Fruit fly (Drosophila melanogaster) whole organism, embryonic: ENCODE data around the gene FIG4.

Experiments used
- Atf-2 ChIP-seq: fragments of 200-800 bp; sonication (Bioruptor generic); optimal IDR thresholded peaks from 2 replicates; lab custom pipeline; 2016; ENCODE audit warnings: missing biosample characterization, missing genetic modification characterization
- Atf6 ChIP-seq: fragments of 200-800 bp; sonication (Bioruptor generic); IDR thresholded peaks from 2 replicates; pipeline ENCODE4 v1.3.6; 2022; ENCODE audit warnings: missing biosample characterization, missing genetic modification characterization
- BEAF-32 ChIP-seq: fragments of 200-800 bp; sonication (Bioruptor generic); optimal IDR thresholded peaks from 3 replicates; lab custom pipeline; 2017; ENCODE audit warnings: missing biosample characterization, missing genetic modification characterization, mild to moderate bottlenecking, moderate library complexity, missing genetic modification reagents
- CG1024 ChIP-seq: fragments of 200-800 bp; sonication (Bioruptor generic); IDR thresholded peaks from 2 replicates; pipeline ENCODE4 v1.3.6; 2022; ENCODE audit warnings: missing biosample characterization, missing genetic modification characterization
- CG11247 ChIP-seq: fragments of 200-800 bp; sonication (Bioruptor generic); IDR thresholded peaks from 2 replicates; pipeline ENCODE4 v1.3.6; 2022; ENCODE audit warnings: missing biosample characterization, missing genetic modification characterization
- CG11560 ChIP-seq: fragments of 200-800 bp; sonication (Bioruptor generic); IDR thresholded peaks from 3 replicates; pipeline ENCODE4 v1.3.6; 2022; ENCODE audit warnings: missing biosample characterization, missing genetic modification characterization
- CG12659 ChIP-seq: fragments of 200-800 bp; sonication (Bioruptor generic); optimal IDR thresholded peaks from 3 replicates; lab custom pipeline; 2017; ENCODE audit warnings: mild to moderate bottlenecking, missing biosample characterization, missing genetic modification reagents, missing genetic modification characterization
- CG12942 ChIP-seq: fragments of 200-800 bp; sonication (Bioruptor generic); optimal IDR thresholded peaks from 3 replicates; lab custom pipeline; 2016; ENCODE audit warnings: missing biosample characterization, missing genetic modification characterization
- CG14441 ChIP-seq: fragments of 200-800 bp; sonication (Bioruptor generic); IDR thresholded peaks from 2 replicates; pipeline ENCODE4 v1.3.6; 2022; ENCODE audit warnings: missing biosample characterization, missing genetic modification characterization
- CG14710 ChIP-seq: fragments of 200-800 bp; sonication (Bioruptor generic); optimal IDR thresholded peaks from 3 replicates; lab custom pipeline; 2019; ENCODE audit warnings: missing biosample characterization, mild to moderate bottlenecking, missing genetic modification characterization, moderate library complexity
- CG14860 ChIP-seq: fragments of 200-800 bp; sonication (Bioruptor generic); IDR thresholded peaks from 3 replicates; pipeline ENCODE4 v1.3.6; 2022; ENCODE audit warnings: missing biosample characterization, missing genetic modification characterization; ENCODE audit not compliant: partially characterized antibody
- CG15269 ChIP-seq: fragments of 200-800 bp; sonication (Bioruptor generic); optimal IDR thresholded peaks from 2 replicates; lab custom pipeline; 2018; ENCODE audit warnings: missing biosample characterization, mild to moderate bottlenecking, missing genetic modification characterization, moderate library complexity
- CG2116 ChIP-seq: fragments of 200-800 bp; sonication (Bioruptor generic); optimal IDR thresholded peaks from 3 replicates; lab custom pipeline; 2018; ENCODE audit warnings: missing biosample characterization, mild to moderate bottlenecking, missing genetic modification characterization
- CG2889 ChIP-seq: fragments of 200-800 bp; sonication (Bioruptor generic); IDR thresholded peaks from 3 replicates; pipeline ENCODE4 v1.3.6; 2022; ENCODE audit warnings: missing biosample characterization, missing genetic modification characterization
- CG33213 ChIP-seq: fragments of 200-800 bp; sonication (Bioruptor generic); optimal IDR thresholded peaks from 3 replicates; lab custom pipeline; 2016; ENCODE audit warnings: missing biosample characterization, missing genetic modification characterization
- CG6175 ChIP-seq: fragments of 200-800 bp; sonication (Bioruptor generic); IDR thresholded peaks from 3 replicates; pipeline ENCODE4 v1.3.6; 2022; ENCODE audit warnings: missing biosample characterization, missing genetic modification characterization
- CG8944 ChIP-seq: fragments of 200-800 bp; sonication (Bioruptor generic); optimal IDR thresholded peaks from 3 replicates; lab custom pipeline; 2016; ENCODE audit warnings: missing biosample characterization, missing genetic modification characterization
- CHES-1-like ChIP-seq: fragments of 200-800 bp; sonication (Bioruptor generic); optimal IDR thresholded peaks from 2 replicates; lab custom pipeline; 2016; ENCODE audit warnings: missing biosample characterization, missing genetic modification characterization
- CkIIα-i1 ChIP-seq: fragments of 200-800 bp; sonication (Bioruptor generic); IDR thresholded peaks from 2 replicates; pipeline ENCODE4 v1.3.6; 2022; ENCODE audit warnings: missing biosample characterization, missing genetic modification characterization
- Dll ChIP-seq: fragments of 200-800 bp; sonication (Bioruptor generic); IDR thresholded peaks from 4 replicates; pipeline ENCODE4 v1.3.6; 2022; ENCODE audit warnings: missing biosample characterization, missing genetic modification characterization; ENCODE audit not compliant: partially characterized antibody
- Ets97D ChIP-seq: fragments of 200-800 bp; sonication (Bioruptor generic); optimal IDR thresholded peaks from 3 replicates; lab custom pipeline; 2016; ENCODE audit warnings: missing biosample characterization, missing genetic modification characterization
- Gug ChIP-seq: fragments of 200-800 bp; sonication (Bioruptor generic); IDR thresholded peaks from 4 replicates; pipeline ENCODE4 v1.3.6; 2022; ENCODE audit warnings: missing biosample characterization, missing genetic modification characterization
- HmgD ChIP-seq: fragments of 200-800 bp; sonication (Bioruptor generic); optimal IDR thresholded peaks from 3 replicates; lab custom pipeline; 2016; ENCODE audit warnings: missing biosample characterization, missing genetic modification characterization
- Hr3 ChIP-seq: fragments of 200-800 bp; sonication (Bioruptor generic); optimal IDR thresholded peaks from 3 replicates; lab custom pipeline; 2016; ENCODE audit warnings: missing biosample characterization, missing genetic modification characterization
- Hr51 ChIP-seq, 2 experiments: fragments of 200-800 bp; sonication (Bioruptor generic); optimal IDR thresholded peaks; 2 replicates in 1 of 2; 3 replicates in 1 of 2; lab custom pipeline; 2016 to 2018; ENCODE audit warnings: missing biosample characterization in 2 of 2, missing genetic modification characterization in 2 of 2, mild to moderate bottlenecking in 1 of 2, moderate library complexity in 1 of 2
- Hsf ChIP-seq: fragments of 200-800 bp; sonication (Bioruptor generic); optimal IDR thresholded peaks from 3 replicates; lab custom pipeline; 2016; ENCODE audit warnings: missing biosample characterization, missing genetic modification characterization
- Jarid2 ChIP-seq: fragments of 200-800 bp; sonication (Bioruptor generic); optimal IDR thresholded peaks from 3 replicates; lab custom pipeline; 2017; ENCODE audit warnings: mild to moderate bottlenecking, missing biosample characterization, missing genetic modification reagents, missing genetic modification characterization
- NfI ChIP-seq: fragments of 200-800 bp; sonication (Bioruptor generic); optimal IDR thresholded peaks from 3 replicates; lab custom pipeline; 2018; ENCODE audit warnings: missing biosample characterization, mild to moderate bottlenecking, missing genetic modification characterization, moderate library complexity
- Rx ChIP-seq: fragments of 200-800 bp; sonication (Bioruptor generic); IDR thresholded peaks from 2 replicates; pipeline ENCODE4 v1.3.6; 2022; ENCODE audit warnings: missing biosample characterization, missing genetic modification characterization
- Sry-δ ChIP-seq: fragments of 200-800 bp; sonication (Bioruptor generic); optimal IDR thresholded peaks from 2 replicates; lab custom pipeline; 2016; ENCODE audit warnings: missing biosample characterization, missing genetic modification characterization
- Taf1 ChIP-seq: fragments of 200-800 bp; sonication (Bioruptor generic); IDR thresholded peaks from 2 replicates; pipeline ENCODE4 v1.3.6; 2022; ENCODE audit warnings: missing biosample characterization, missing genetic modification characterization
- Vsx1 ChIP-seq: fragments of 200-800 bp; sonication (Bioruptor generic); optimal IDR thresholded peaks from 2 replicates; lab custom pipeline; 2017; ENCODE audit warnings: missing biosample characterization, mild to moderate bottlenecking, missing genetic modification characterization, missing genetic modification reagents
- al ChIP-seq: fragments of 200-800 bp; sonication (Bioruptor generic); IDR thresholded peaks from 2 replicates; pipeline ENCODE4 v1.3.6; 2022; ENCODE audit warnings: missing biosample characterization, missing genetic modification characterization
- bbx ChIP-seq: fragments of 200-800 bp; sonication (Bioruptor generic); IDR thresholded peaks from 2 replicates; pipeline ENCODE4 v1.3.6; 2022; ENCODE audit warnings: missing biosample characterization, missing genetic modification characterization; ENCODE audit not compliant: partially characterized antibody
- bigmax ChIP-seq: fragments of 200-800 bp; sonication (Bioruptor generic); optimal IDR thresholded peaks from 2 replicates; lab custom pipeline; 2018; ENCODE audit warnings: missing biosample characterization, mild to moderate bottlenecking, missing genetic modification characterization
- emc ChIP-seq: fragments of 200-800 bp; sonication (Bioruptor generic); optimal IDR thresholded peaks from 2 replicates; lab custom pipeline; 2016; ENCODE audit warnings: missing biosample characterization, missing genetic modification characterization
- grau ChIP-seq: fragments of 200-800 bp; optimal IDR thresholded peaks from 3 replicates; lab custom pipeline; 2019; ENCODE audit warnings: missing biosample characterization, mild to moderate bottlenecking, missing genetic modification characterization, moderate library complexity
- gro ChIP-seq: fragments of 200-800 bp; sonication (Bioruptor generic); optimal IDR thresholded peaks from 2 replicates; lab custom pipeline; 2016; ENCODE audit warnings: missing biosample characterization, missing genetic modification characterization
- ken ChIP-seq: fragments of 200-800 bp; sonication (Bioruptor generic); IDR thresholded peaks from 3 replicates; pipeline ENCODE4 v1.3.6; 2022; ENCODE audit warnings: missing biosample characterization, missing genetic modification characterization
- klu ChIP-seq: fragments of 200-800 bp; sonication (Bioruptor generic); IDR thresholded peaks from 2 replicates; pipeline ENCODE4 v1.3.6; 2022; ENCODE audit warnings: missing biosample characterization, missing genetic modification characterization
- lmd ChIP-seq: fragments of 200-800 bp; sonication (Bioruptor generic); IDR thresholded peaks from 2 replicates; pipeline ENCODE4 v1.3.6; 2022; ENCODE audit warnings: missing biosample characterization, missing genetic modification characterization
- lola ChIP-seq, 3 experiments: fragments of >200 bp in 2 of 3; fragments of 200-800 bp in 1 of 3; sonication (Bioruptor generic) in 1 of 3; optimal IDR thresholded peaks; 2 replicates each; lab custom pipeline; 2017 to 2019; ENCODE audit warnings: missing biosample characterization in 3 of 3, missing genetic modification characterization in 3 of 3, mild to moderate bottlenecking in 1 of 3, moderate library complexity in 1 of 3
- pzg ChIP-seq: fragments of 200-800 bp; sonication (Bioruptor generic); optimal IDR thresholded peaks from 3 replicates; lab custom pipeline; 2018; ENCODE audit warnings: missing biosample characterization, mild to moderate bottlenecking, missing genetic modification characterization, moderate library complexity
- scrt ChIP-seq: fragments of 200-800 bp; sonication (Bioruptor generic); optimal IDR thresholded peaks from 2 replicates; lab custom pipeline; 2018; ENCODE audit warnings: missing biosample characterization, mild to moderate bottlenecking, missing genetic modification characterization, moderate library complexity
- so ChIP-seq: fragments of 200-800 bp; sonication (Bioruptor generic); IDR thresholded peaks from 3 replicates; pipeline ENCODE4 v1.3.6; 2022; ENCODE audit warnings: missing biosample characterization, missing genetic modification characterization
- sug ChIP-seq: fragments of 200-800 bp; optimal IDR thresholded peaks from 2 replicates; lab custom pipeline; 2019; ENCODE audit warnings: missing biosample characterization, mild to moderate bottlenecking, missing genetic modification characterization, moderate library complexity
- tin ChIP-seq: fragments of 200-800 bp; sonication (Bioruptor generic); optimal IDR thresholded peaks from 3 replicates; lab custom pipeline; 2016; ENCODE audit warnings: missing biosample characterization, missing genetic modification characterization
- vfl ChIP-seq: fragments of 200-800 bp; sonication (Bioruptor generic); optimal IDR thresholded peaks from 2 replicates; lab custom pipeline; 2016; ENCODE audit warnings: missing biosample characterization, missing genetic modification characterization
- zen ChIP-seq: fragments of 200-800 bp; sonication (Bioruptor generic); optimal IDR thresholded peaks from 3 replicates; lab custom pipeline; 2018; ENCODE audit warnings: missing biosample characterization, mild to moderate bottlenecking, missing genetic modification characterization, moderate library complexity

FIG4 gene

dm6 chr2L:4440881-4441737, 23.9 kb upstream of the FIG4 start, which contains the start of gene CG15431 (continued):
- TF ChIP-seq lmd (peak; percentile 56; the same call in 1 of the 2 replicates), so (GFP tag; lab: Robert Waterston, UW) (0 out of 3 replicates have a peak, but pooled peaks have one; percentile 22), CG11247 (GFP tag; lab: Robert Waterston, UW) (peak; percentile 58), Atf6 (peak; percentile 80), scrt (peak; percentile 55), Hr51 (GFP tag; optimal IDR thresholded peaks at IDR 0.05; lab: Kevin White, UChicago) (peak; percentile 52 to 62), CG33213 (GFP tag; lab: Kevin White, UChicago) (no peak), Taf1 (peak; percentile 46; the same call in 1 of the 2 replicates), Vsx1 (no peak), vfl (GFP tag; lab: Kevin White, UChicago) (peak; percentile 21), Jarid2 (GFP tag; lab: Kevin White, UChicago) (peak; percentile 82), Rx (GFP tag; lab: Robert Waterston, UW) (peak; percentile 67), Gug (GFP tag; lab: Robert Waterston, UW) (peak; percentile 33; the same call in 1 of the 4 replicates), zen (tag; lab: Kevin White, UChicago) (no peak), CG14860 (GFP tag; lab: Robert Waterston, UW) (no peak), Hsf (GFP tag; lab: Kevin White, UChicago) (peak; percentile 33), Ets97D (GFP tag; lab: Kevin White, UChicago) (no peak), tin (GFP tag; lab: Kevin White, UChicago) (peak; percentile 37), emc (GFP tag; lab: Kevin White, UChicago) (no peak), sug (tag; lab: Kevin White, UChicago) (peak; percentile 37), CkIIα-i1 (GFP tag; lab: Robert Waterston, UW) (peak; percentile 65; the same call in 1 of the 2 replicates), klu (GFP tag; lab: Robert Waterston, UW) (peak; percentile 57), ken (0 out of 3 replicates have a peak, but pooled peaks have one; percentile 42), CG2889 (GFP tag; lab: Robert Waterston, UW) (peak; percentile 16; the same call in 1 of the 3 replicates), HmgD (GFP tag; lab: Kevin White, UChicago) (no peak), Hr3 (GFP tag; lab: Kevin White, UChicago) (peak; percentile 16), grau (tag; lab: Kevin White, UChicago) (peak; percentile 61), CG14441 (peak; percentile 60), CG15269 (tag; lab: Kevin White, UChicago) (peak; percentile 65), CG8944 (no peak), CG1024 (0 out of 2 replicates have a peak, but pooled peaks have one; percentile 40), NfI (peak; percentile 67)
- TF ChIP-seq, all 482 proteins: peak for 215

dm6 chr2L:4442010-4442587, 22.9 kb upstream of the FIG4 start, which contains the start of the genes Sfp24F and CG15432:
Sfp24F (minus strand) TSS chr2L:4442060.
CG15432 (plus strand) TSS chr2L:4442320.
- TF ChIP-seq CG6175 (GFP tag; lab: Robert Waterston, UW) (no peak), bigmax (GFP tag; lab: Kevin White, UChicago) (no peak), CG14710 (tag; lab: Kevin White, UChicago) (peak; percentile 40), gro (GFP tag; lab: Kevin White, UChicago) (no peak), bbx (GFP tag; lab: Robert Waterston, UW) (peak; percentile 41; the same call in 1 of the 2 replicates), CG11560 (tag; lab: Robert Waterston, UW) (peak; percentile 98), CG12942 (no peak), pzg (GFP tag; lab: Kevin White, UChicago) (peak; percentile 56), CG12659 (peak; percentile 8), Dll (peak; percentile 73), CG2116 (peak; percentile 72), al (no peak), lola (GFP tag; optimal IDR thresholded peaks at IDR 0.05; lab: Kevin White, UChicago) (no peak), BEAF-32 (GFP tag; lab: Kevin White, UChicago) (peak; percentile 62), Atf-2 (GFP tag; lab: Kevin White, UChicago) (no peak), CHES-1-like (peak; percentile 5), Sry-δ (peak; percentile 51)
